Fruit fly (Drosophila melanogaster): ENCODE measurements around the gene CG42502.

Gene CG42502

DNA sequence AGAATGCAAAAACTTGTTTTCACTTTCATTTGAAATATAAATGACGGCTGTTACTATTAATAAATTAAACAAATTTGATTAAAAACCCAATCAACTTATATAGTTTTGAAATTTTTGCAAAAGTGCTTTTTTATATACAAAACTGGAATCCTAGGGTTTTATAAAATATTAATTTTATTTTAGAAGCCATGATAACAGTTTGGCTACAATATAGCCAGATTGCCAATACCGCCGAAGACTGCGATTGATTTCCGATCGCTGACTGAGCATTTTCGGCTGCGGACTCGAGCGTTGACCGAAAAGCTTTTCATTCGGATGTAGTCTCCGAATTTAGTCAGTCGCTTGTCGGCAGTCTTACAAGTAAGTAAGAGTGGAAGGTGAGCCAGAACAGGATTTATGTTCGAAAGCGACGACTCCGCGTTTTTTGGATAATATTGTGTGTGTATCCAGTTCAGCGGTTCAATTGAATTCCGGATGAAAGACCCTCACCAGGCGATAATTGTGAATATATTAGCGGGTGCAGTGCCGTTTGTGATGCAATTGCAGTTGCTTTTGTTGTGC, 12.3 kb upstream of the CG42502 start, which contains the start of gene Ugt36D1 (continued):
- TF ChIP-seq bbx (GFP tag; IDR thresholded peaks at IDR 0.05; ENCODE audit: partially characterized antibody): no peak
- no peak for TF ChIP-seq CG11695 (GFP tag; IDR thresholded peaks at IDR 0.05)
- TF ChIP-seq CG12769 (tag; optimal IDR thresholded peaks at IDR 0.05): peak; percentile 50
- no peak for TF ChIP-seq CG31388 (GFP tag; optimal IDR thresholded peaks at IDR 0.05)
- TF ChIP-seq CG3838 (GFP tag; optimal IDR thresholded peaks at IDR 0.05): no peak
- TF ChIP-seq dan (GFP tag; IDR thresholded peaks at IDR 0.05): no peak
- TF ChIP-seq HmgZ (tag; optimal IDR thresholded peaks at IDR 0.05): peak; percentile 6
- TF ChIP-seq chinmo (GFP tag; IDR thresholded peaks at IDR 0.05; ENCODE audit: partially characterized antibody): peak; percentile 81; the same call in 2 of the 4 replicates
- no peak for TF ChIP-seq CG17328 (GFP tag; IDR thresholded peaks at IDR 0.05)
- no peak for TF ChIP-seq ham (GFP tag; IDR thresholded peaks at IDR 0.05)
- no peak for TF ChIP-seq gcm (GFP tag; optimal IDR thresholded peaks at IDR 0.05)
- no peak for TF ChIP-seq Ets97D (GFP tag; optimal IDR thresholded peaks at IDR 0.05)
- no peak for TF ChIP-seq Nf-YA (GFP tag; IDR thresholded peaks at IDR 0.05)
- TF ChIP-seq wek (GFP tag; optimal IDR thresholded peaks at IDR 0.05): peak; percentile 8
- TF ChIP-seq NfI (GFP tag; optimal IDR thresholded peaks at IDR 0.05): peak; percentile 39
- TF ChIP-seq CG4617 (GFP tag; optimal IDR thresholded peaks at IDR 0.05; ENCODE audit: borderline replicate concordance): no peak
- no peak for TF ChIP-seq CG2875 (GFP tag; optimal IDR thresholded peaks at IDR 0.05)
- no peak for TF ChIP-seq ssp (GFP tag; IDR thresholded peaks at IDR 0.05)
- TF ChIP-seq seq (GFP tag; IDR thresholded peaks at IDR 0.05): no peak
- peak; percentile 57 for TF ChIP-seq cwo (GFP tag; optimal IDR thresholded peaks at IDR 0.05)
- TF ChIP-seq Dad (GFP tag; optimal IDR thresholded peaks at IDR 0.05): no peak
- TF ChIP-seq sr (GFP tag; IDR thresholded peaks at IDR 0.05): no peak
- TF ChIP-seq ERR (GFP tag; optimal IDR thresholded peaks at IDR 0.05): no peak
- TF ChIP-seq unc-4 (GFP tag; IDR thresholded peaks at IDR 0.05; ENCODE audit: partially characterized antibody): no peak
- peak; percentile 50 for TF ChIP-seq lbe (GFP tag; optimal IDR thresholded peaks at IDR 0.05)
- TF ChIP-seq lab (GFP tag; optimal IDR thresholded peaks at IDR 0.05): peak; percentile 32
- TF ChIP-seq so (GFP tag; IDR thresholded peaks at IDR 0.05): 0 out of 3 replicates have a peak, but pooled peaks have one; percentile 51
- no peak for TF ChIP-seq HLHmδ (GFP tag; optimal IDR thresholded peaks at IDR 0.05)
- no peak for TF ChIP-seq Meics (GFP tag; optimal IDR thresholded peaks at IDR 0.05)
- no peak for TF ChIP-seq CG30403 (GFP tag; optimal IDR thresholded peaks at IDR 0.05)
- TF ChIP-seq z (GFP tag; IDR thresholded peaks at IDR 0.05): no peak
- no peak for TF ChIP-seq CG12299 (tag; optimal IDR thresholded peaks at IDR 0.05)
- TF ChIP-seq CG6272 (GFP tag; IDR thresholded peaks at IDR 0.05): no peak
- TF ChIP-seq CG5953 (GFP tag; IDR thresholded peaks at IDR 0.05): no peak
- TF ChIP-seq TFAM (GFP tag; optimal IDR thresholded peaks at IDR 0.05): no peak
- peak; percentile 18 for TF ChIP-seq CG15269 (tag; optimal IDR thresholded peaks at IDR 0.05)
- TF ChIP-seq tx (GFP tag; optimal IDR thresholded peaks at IDR 0.05): no peak
- TF ChIP-seq sens (GFP tag): no peak
- no peak for TF ChIP-seq CG16779 (GFP tag; IDR thresholded peaks at IDR 0.05)
- no peak for TF ChIP-seq pzg (GFP tag; optimal IDR thresholded peaks at IDR 0.05)
- TF ChIP-seq Blimp-1 (GFP tag; optimal IDR thresholded peaks at IDR 0.05): peak; percentile 72
- peak; percentile 21 for TF ChIP-seq CG13296 (GFP tag; optimal IDR thresholded peaks at IDR 0.05)
- no peak for TF ChIP-seq B-H2 (GFP tag; optimal IDR thresholded peaks at IDR 0.05)
- TF ChIP-seq CG4360 (GFP tag; IDR thresholded peaks at IDR 0.05): no peak
- TF ChIP-seq D19A (tag; optimal IDR thresholded peaks at IDR 0.05): no peak
- TF ChIP-seq H15 (GFP tag; IDR thresholded peaks at IDR 0.05): no peak
- TF ChIP-seq Hey (tag; optimal IDR thresholded peaks at IDR 0.05): no peak
- peak; percentile 36 for TF ChIP-seq kni (GFP tag; optimal IDR thresholded peaks at IDR 0.05)
- TF ChIP-seq CG7372 (GFP tag; IDR thresholded peaks at IDR 0.05): no peak
- TF ChIP-seq corto (GFP tag; optimal IDR thresholded peaks at IDR 0.05): peak; percentile 4
- TF ChIP-seq pfk (GFP tag; optimal IDR thresholded peaks at IDR 0.05): no peak
